Worm (Caenorhabditis elegans) whole organism, young adult: ENCODE measurements around the gene acy-3.

Experiments used
- attf-3 ChIP-seq: fragments of 200-800 bp; sonication (Bioruptor generic); conservative IDR thresholded peaks from 2 replicates; pipeline ENCODE4 v1.3.6; 2022; ENCODE audit warnings: missing genetic modification reagents, missing genetic modification characterization, missing compliant biosample characterization
- cebp-2 ChIP-seq: fragments of 200-800 bp; sonication (Bioruptor generic); IDR thresholded peaks from 2 replicates; pipeline ENCODE4 v1.3.6; 2022; ENCODE audit warnings: missing genetic modification characterization, missing compliant biosample characterization
- ceh-91 ChIP-seq: fragments of 200-800 bp; sonication (Bioruptor generic); IDR thresholded peaks from 2 replicates; pipeline ENCODE4 v1.3.6; 2022; ENCODE audit warnings: missing genetic modification reagents, missing genetic modification characterization, missing compliant biosample characterization
- let-526 ChIP-seq: fragments of 200-800 bp; sonication (Bioruptor generic); IDR thresholded peaks from 2 replicates; pipeline ENCODE4 v1.3.6; 2022; ENCODE audit warnings: missing genetic modification reagents, missing genetic modification characterization, missing compliant biosample characterization
- pha-4 ChIP-seq: fragments of 150-350 bp; sonication (generic microtip); optimal IDR thresholded peaks from 2 replicates; lab custom pipeline; 2014; ENCODE audit warnings: missing biosample characterization, missing genetic modification reagents, missing genetic modification characterization
- tlf-1 ChIP-seq: fragments of 200-800 bp; sonication (Bioruptor generic); optimal IDR thresholded peaks from 2 replicates; lab custom pipeline; 2018; ENCODE audit warnings: mild to moderate bottlenecking, missing genetic modification characterization, missing compliant biosample characterization
- xnd-1 ChIP-seq: sonication (generic microtip); optimal IDR thresholded peaks from 2 replicates; lab custom pipeline; 2016; ENCODE audit warnings: missing genotype, missing genetic modification reagents, missing genetic modification characterization, missing compliant biosample characterization

ce11 chrIII:3811375-3811924, 25.2 kb upstream of the acy-3 start:
- TF ChIP-seq cebp-2 (GFP tag; lab: Robert Waterston, UW), result no peak
- no peak for TF ChIP-seq attf-3 (GFP tag; lab: Robert Waterston, UW)
- TF ChIP-seq let-526 (GFP tag; lab: Robert Waterston, UW), result no peak
- TF ChIP-seq tlf-1 (GFP tag; lab: Kevin White, UChicago), result no peak
- TF ChIP-seq ceh-91 (GFP tag; lab: Robert Waterston, UW), result no peak
- no peak for TF ChIP-seq pha-4 (tag; lab: Kevin White, UChicago)
- TF ChIP-seq xnd-1 (tag; lab: Kevin White, UChicago), result no peak
